Fruit fly (Drosophila melanogaster) whole organism, wandering third instar larva: ENCODE measurements around the gene a5.

Experiments used
- Abd-B ChIP-seq: fragments of >200 bp; optimal IDR thresholded peaks from 2 replicates; lab custom pipeline; 2017; ENCODE audit warnings: missing biosample characterization, missing genetic modification characterization
- CG32264 ChIP-seq: fragments of 200-800 bp; sonication (Bioruptor generic); optimal IDR thresholded peaks from 2 replicates; lab custom pipeline; 2016; ENCODE audit warnings: missing biosample characterization, missing genetic modification characterization
- Dfd ChIP-seq: fragments of >200 bp; optimal IDR thresholded peaks from 2 replicates; lab custom pipeline; 2017; ENCODE audit warnings: missing biosample characterization, missing genetic modification characterization
- Hr78 ChIP-seq: fragments of >200 bp; optimal IDR thresholded peaks from 2 replicates; lab custom pipeline; 2017; ENCODE audit warnings: missing biosample characterization, missing genetic modification characterization
- Myc ChIP-seq: fragments of >200 bp; optimal IDR thresholded peaks from 2 replicates; lab custom pipeline; 2017
- N ChIP-seq: fragments of >200 bp; optimal IDR thresholded peaks from 2 replicates; lab custom pipeline; 2018; ENCODE audit warnings: missing biosample characterization, missing external identifiers, missing genetic modification characterization
- Rel ChIP-seq, 2 experiments: fragments of 200-800 bp; sonication (Bioruptor generic) in 1 of 2; optimal IDR thresholded peaks; 2 replicates in 1 of 2; 3 replicates in 1 of 2; lab custom pipeline; 2016 to 2019; ENCODE audit warnings: mild to moderate bottlenecking in 2 of 2, missing biosample characterization in 2 of 2, missing genetic modification characterization in 2 of 2, moderate library complexity in 1 of 2
- br ChIP-seq: fragments of 200-800 bp; sonication (Bioruptor generic); optimal IDR thresholded peaks from 2 replicates; lab custom pipeline; 2016; ENCODE audit warnings: missing biosample characterization, missing genetic modification characterization
- dl ChIP-seq, 2 experiments: fragments of 175-275, 200-275 bp in 1 of 2; fragments of 200-275 bp in 1 of 2; sonication (Bioruptor generic); optimal IDR thresholded peaks; lab custom pipeline; 2018; ENCODE audit warnings: mild to moderate bottlenecking in 2 of 2, missing biosample characterization in 2 of 2, missing genetic modification characterization in 2 of 2, moderate library complexity in 2 of 2; ENCODE audit not compliant: partially characterized antibody in 2 of 2, insufficient read depth in 1 of 2
- dsf ChIP-seq: sonication (Bioruptor generic); optimal IDR thresholded peaks from 2 replicates; lab custom pipeline; 2016; ENCODE audit warnings: missing biosample characterization, missing genetic modification characterization, borderline replicate concordance
- psq ChIP-seq: fragments of 200-800 bp; sonication (Bioruptor generic); optimal IDR thresholded peaks from 3 replicates; lab custom pipeline; 2017; ENCODE audit warnings: missing biosample characterization, mild to moderate bottlenecking, missing genetic modification characterization, moderate library complexity
- rgr ChIP-seq: fragments of 200-800 bp; sonication (Bioruptor generic); optimal IDR thresholded peaks from 3 replicates; lab custom pipeline; 2016; ENCODE audit warnings: missing biosample characterization, mild to moderate bottlenecking, missing genetic modification characterization
- sv ChIP-seq: fragments of 200-800 bp; sonication (Bioruptor generic); optimal IDR thresholded peaks from 3 replicates; lab custom pipeline; 2016; ENCODE audit warnings: missing biosample characterization, missing genetic modification characterization
- usp ChIP-seq: fragments of >200 bp; optimal IDR thresholded peaks from 2 replicates; lab custom pipeline; 2017; ENCODE audit warnings: missing biosample characterization, missing genetic modification characterization

- TF ChIP-seq Rel (GFP tag; optimal IDR thresholded peaks at IDR 0.05; lab: Kevin White, UChicago): no peak
- no peak for TF ChIP-seq Rel (tag; optimal IDR thresholded peaks at IDR 0.05; lab: Kevin White, UChicago)
- no peak for TF ChIP-seq CG32264 (GFP tag; lab: Kevin White, UChicago)
- no peak for TF ChIP-seq Myc (lab: Kevin White, UChicago)
- TF ChIP-seq N (GFP tag; lab: Kevin White, UChicago): no peak
- TF ChIP-seq dl (GFP tag; optimal IDR thresholded peaks at IDR 0.05; lab: Kevin White, UChicago; ENCODE audit: insufficient read depth in 1 of 2, partially characterized antibody in 2 of 2): no peak
- TF ChIP-seq Hr78 (GFP tag; lab: Kevin White, UChicago): no peak
- no peak for TF ChIP-seq br
- TF ChIP-seq Abd-B (GFP tag; lab: Kevin White, UChicago): no peak
- TF ChIP-seq dsf: no peak
- no peak for TF ChIP-seq psq (GFP tag; lab: Kevin White, UChicago)
- no peak for TF ChIP-seq usp (GFP tag; lab: Kevin White, UChicago)
- no peak for TF ChIP-seq Dfd (GFP tag; lab: Kevin White, UChicago)
- TF ChIP-seq sv (GFP tag; lab: Kevin White, UChicago): no peak
- no peak for TF ChIP-seq rgr
These were observed 23.8 kb downstream of the a5 start, which contains the start of gene CG5556 for dm6 chr2L:1352768-1353167.
